Fruit fly (Drosophila melanogaster) whole organism, embryonic: ENCODE data around the gene DopEcR.

Source experiments
- Adf1 ChIP-seq: fragments of 200-800 bp; sonication (Bioruptor generic); IDR thresholded peaks from 2 replicates; pipeline ENCODE4 v1.3.6; 2022; ENCODE audit warnings: missing biosample characterization, missing genetic modification characterization
- CG1024 ChIP-seq: fragments of 200-800 bp; sonication (Bioruptor generic); IDR thresholded peaks from 2 replicates; pipeline ENCODE4 v1.3.6; 2022; ENCODE audit warnings: missing biosample characterization, missing genetic modification characterization
- CG10959 ChIP-seq: fragments of 200-800 bp; sonication (Bioruptor generic); IDR thresholded peaks from 2 replicates; pipeline ENCODE4 v1.3.6; 2022; ENCODE audit warnings: missing biosample characterization, missing genetic modification characterization
- CG11504 ChIP-seq: fragments of 200-800 bp; sonication (Bioruptor generic); optimal IDR thresholded peaks from 3 replicates; lab custom pipeline; 2019; ENCODE audit warnings: missing biosample characterization, mild to moderate bottlenecking, missing genetic modification characterization, moderate library complexity
- CG12219 ChIP-seq: fragments of 200-800 bp; sonication (Bioruptor generic); optimal IDR thresholded peaks from 3 replicates; lab custom pipeline; 2018; ENCODE audit warnings: missing biosample characterization, mild to moderate bottlenecking, missing genetic modification characterization
- CG12391 ChIP-seq: fragments of 200-800 bp; sonication (Bioruptor generic); optimal IDR thresholded peaks from 3 replicates; lab custom pipeline; 2018; ENCODE audit warnings: missing biosample characterization, mild to moderate bottlenecking, missing genetic modification characterization, moderate library complexity
- CG12659 ChIP-seq: fragments of 200-800 bp; sonication (Bioruptor generic); optimal IDR thresholded peaks from 3 replicates; lab custom pipeline; 2017; ENCODE audit warnings: mild to moderate bottlenecking, missing biosample characterization, missing genetic modification reagents, missing genetic modification characterization
- CG1647 ChIP-seq: fragments of 200-800 bp; sonication (Bioruptor generic); optimal IDR thresholded peaks from 3 replicates; lab custom pipeline; 2016; ENCODE audit warnings: missing biosample characterization, missing genetic modification characterization
- CG17186 ChIP-seq: fragments of 200-800 bp; sonication (Bioruptor generic); optimal IDR thresholded peaks from 3 replicates; lab custom pipeline; 2017; ENCODE audit warnings: missing biosample characterization, missing genetic modification reagents, missing genetic modification characterization
- CG17328 ChIP-seq: fragments of 200-800 bp; sonication (Bioruptor generic); IDR thresholded peaks from 2 replicates; pipeline ENCODE4 v1.3.6; 2022; ENCODE audit warnings: missing biosample characterization, missing genetic modification characterization
- CG17359 ChIP-seq: fragments of 200-800 bp; sonication (Bioruptor generic); optimal IDR thresholded peaks from 3 replicates; lab custom pipeline; 2018; ENCODE audit warnings: missing biosample characterization, mild to moderate bottlenecking, missing genetic modification characterization, moderate library complexity
- CG18476 ChIP-seq: fragments of 200-800 bp; sonication (Bioruptor generic); optimal IDR thresholded peaks from 2 replicates; lab custom pipeline; 2016; ENCODE audit warnings: missing biosample characterization, mild to moderate bottlenecking, missing genetic modification characterization
- CG18764 ChIP-seq: fragments of 200-800 bp; sonication (Bioruptor generic); optimal IDR thresholded peaks from 3 replicates; lab custom pipeline; 2016; ENCODE audit warnings: missing biosample characterization, missing genetic modification characterization
- CG2712 ChIP-seq: fragments of 200-800 bp; optimal IDR thresholded peaks from 3 replicates; lab custom pipeline; 2019; ENCODE audit warnings: missing biosample characterization, mild to moderate bottlenecking, missing genetic modification characterization, moderate library complexity
- CG34224 ChIP-seq: fragments of 200-800 bp; sonication (Bioruptor generic); IDR thresholded peaks from 3 replicates; pipeline ENCODE4 v1.3.6; 2022; ENCODE audit warnings: missing biosample characterization, missing genetic modification characterization; ENCODE audit not compliant: partially characterized antibody
- CG34422 ChIP-seq: fragments of 200-800 bp; sonication (Bioruptor generic); IDR thresholded peaks from 3 replicates; pipeline ENCODE4 v1.3.6; 2022; ENCODE audit warnings: missing biosample characterization, missing genetic modification characterization
- CG3847 ChIP-seq: fragments of 200-800 bp; sonication (Bioruptor generic); IDR thresholded peaks from 2 replicates; pipeline ENCODE4 v1.3.6; 2022; ENCODE audit warnings: missing biosample characterization, missing genetic modification characterization
- CG42726 ChIP-seq: fragments of 200-800 bp; sonication (Bioruptor generic); IDR thresholded peaks from 2 replicates; pipeline ENCODE4 v1.3.6; 2022; ENCODE audit warnings: missing biosample characterization, missing genetic modification characterization; ENCODE audit not compliant: partially characterized antibody
- CG4617 ChIP-seq: fragments of 200-800 bp; sonication (Bioruptor generic); optimal IDR thresholded peaks from 3 replicates; lab custom pipeline; 2016; ENCODE audit warnings: missing biosample characterization, missing genetic modification characterization, borderline replicate concordance
- CG5180 ChIP-seq: fragments of 200-800 bp; sonication (Bioruptor generic); optimal IDR thresholded peaks from 3 replicates; lab custom pipeline; 2017; ENCODE audit warnings: missing biosample characterization, missing genetic modification characterization, mild to moderate bottlenecking, moderate library complexity, missing genetic modification reagents
- CG7556 ChIP-seq: fragments of 200-800 bp; sonication (Bioruptor generic); optimal IDR thresholded peaks from 2 replicates; lab custom pipeline; 2017; ENCODE audit warnings: missing biosample characterization, mild to moderate bottlenecking, missing genetic modification characterization
- CG8089 ChIP-seq: fragments of 200-800 bp; sonication (Bioruptor generic); optimal IDR thresholded peaks from 3 replicates; lab custom pipeline; 2016; ENCODE audit warnings: missing biosample characterization, missing genetic modification characterization
- CG8290 ChIP-seq, 3 experiments: fragments of 200-800 bp; sonication (Bioruptor generic); optimal IDR thresholded peaks; 2 replicates each; lab custom pipeline; 2016 to 2019; ENCODE audit warnings: missing biosample characterization in 3 of 3, missing genetic modification characterization in 3 of 3, mild to moderate bottlenecking in 2 of 3, moderate library complexity in 1 of 3
- CG8478 ChIP-seq: fragments of >200 bp; optimal IDR thresholded peaks from 2 replicates; lab custom pipeline; 2018
- CG9215 ChIP-seq: fragments of 200-800 bp; sonication (Bioruptor generic); IDR thresholded peaks from 2 replicates; pipeline ENCODE4 v1.3.6; 2022; ENCODE audit warnings: missing biosample characterization, missing genetic modification characterization
- CoRest ChIP-seq: fragments of 200-800 bp; sonication (Bioruptor generic); optimal IDR thresholded peaks from 3 replicates; lab custom pipeline; 2018; ENCODE audit warnings: missing biosample characterization, mild to moderate bottlenecking, missing genetic modification characterization, moderate library complexity
- CrebB ChIP-seq: fragments of 200-800 bp; sonication (Bioruptor generic); optimal IDR thresholded peaks from 3 replicates; lab custom pipeline; 2018; ENCODE audit warnings: missing biosample characterization, mild to moderate bottlenecking, missing genetic modification characterization
- Fer3 ChIP-seq: fragments of 200-800 bp; sonication (Bioruptor generic); optimal IDR thresholded peaks from 2 replicates; lab custom pipeline; 2018; ENCODE audit warnings: missing biosample characterization, mild to moderate bottlenecking, missing genetic modification characterization, moderate library complexity
- Lpt ChIP-seq: fragments of >200 bp; optimal IDR thresholded peaks from 2 replicates; lab custom pipeline; 2018; ENCODE audit warnings: missing biosample characterization, missing genetic modification characterization
- MTF-1 ChIP-seq: fragments of 200-800 bp; sonication (Bioruptor generic); optimal IDR thresholded peaks from 2 replicates; lab custom pipeline; 2018; ENCODE audit warnings: missing biosample characterization, mild to moderate bottlenecking, missing genetic modification characterization, borderline replicate concordance
- Med ChIP-seq: fragments of 200-800 bp; sonication (Bioruptor generic); peaks from one replicate; lab custom pipeline; 2016; ENCODE audit warnings: missing biosample characterization, missing genetic modification characterization, mild to moderate bottlenecking, inconsistent platforms, moderate library complexity
- Mrtf ChIP-seq: fragments of 200-800 bp; sonication (Bioruptor generic); IDR thresholded peaks from 3 replicates; pipeline ENCODE4 v1.3.6; 2022; ENCODE audit warnings: missing biosample characterization, missing genetic modification characterization
- Opbp ChIP-seq: fragments of 200-800 bp; sonication (Bioruptor generic); IDR thresholded peaks from 3 replicates; pipeline ENCODE4 v1.3.6; 2022; ENCODE audit warnings: missing biosample characterization, missing genetic modification characterization; ENCODE audit not compliant: partially characterized antibody
- Rx ChIP-seq: fragments of 200-800 bp; sonication (Bioruptor generic); IDR thresholded peaks from 2 replicates; pipeline ENCODE4 v1.3.6; 2022; ENCODE audit warnings: missing biosample characterization, missing genetic modification characterization
- Sry-β ChIP-seq: fragments of 200-800 bp; sonication (Bioruptor generic); optimal IDR thresholded peaks from 2 replicates; lab custom pipeline; 2018; ENCODE audit warnings: missing biosample characterization, mild to moderate bottlenecking, missing genetic modification characterization, moderate library complexity
- Ssrp ChIP-seq: fragments of 200-800 bp; sonication (Bioruptor generic); optimal IDR thresholded peaks from 2 replicates; lab custom pipeline; 2018; ENCODE audit warnings: missing biosample characterization, mild to moderate bottlenecking, missing genetic modification characterization, moderate library complexity
- Stat92E ChIP-seq, 3 experiments: fragments of >200 bp in 2 of 3; fragments of 200-800 bp in 1 of 3; sonication (Bioruptor generic) in 1 of 3; optimal IDR thresholded peaks; 2 replicates each; lab custom pipeline; 2017 to 2019; ENCODE audit warnings: missing biosample characterization in 3 of 3, missing genetic modification characterization in 3 of 3, mild to moderate bottlenecking in 1 of 3, moderate library complexity in 1 of 3
- Taf1 ChIP-seq: fragments of 200-800 bp; sonication (Bioruptor generic); IDR thresholded peaks from 2 replicates; pipeline ENCODE4 v1.3.6; 2022; ENCODE audit warnings: missing biosample characterization, missing genetic modification characterization
- Usf ChIP-seq: fragments of 200-800 bp; sonication (Bioruptor generic); optimal IDR thresholded peaks from 2 replicates; lab custom pipeline; 2017; ENCODE audit warnings: missing genotype, missing biosample characterization, missing genetic modification characterization
- Xrp1 ChIP-seq: fragments of 200-800 bp; sonication (Bioruptor generic); IDR thresholded peaks from 2 replicates; pipeline ENCODE4 v1.3.6; 2022; ENCODE audit warnings: missing biosample characterization, missing genetic modification characterization
- amos ChIP-seq: fragments of 200-800 bp; sonication (Bioruptor generic); IDR thresholded peaks from 2 replicates; pipeline ENCODE4 v1.3.6; 2022; ENCODE audit warnings: missing biosample characterization, missing genetic modification characterization; ENCODE audit not compliant: partially characterized antibody
- caup ChIP-seq: fragments of 200-800 bp; sonication (Bioruptor generic); optimal IDR thresholded peaks from 3 replicates; lab custom pipeline; 2017; ENCODE audit warnings: missing biosample characterization, mild to moderate bottlenecking, missing genetic modification characterization, moderate library complexity; ENCODE audit not compliant: severe bottlenecking
- esg ChIP-seq: fragments of 200-800 bp; sonication (Bioruptor generic); conservative IDR thresholded peaks from 2 replicates; pipeline ENCODE4 v1.3.6; 2022; ENCODE audit warnings: missing biosample characterization, missing genetic modification characterization
- her ChIP-seq: fragments of 200-800 bp; sonication (Bioruptor generic); optimal IDR thresholded peaks from 2 replicates; lab custom pipeline; 2016; ENCODE audit warnings: missing biosample characterization, missing genetic modification characterization
- kay ChIP-seq: fragments of 200-800 bp; sonication (Bioruptor generic); optimal IDR thresholded peaks from 2 replicates; lab custom pipeline; 2016; ENCODE audit warnings: missing biosample characterization, missing genetic modification characterization
- oc ChIP-seq: fragments of 200-800 bp; sonication (Bioruptor generic); optimal IDR thresholded peaks from 2 replicates; lab custom pipeline; 2018; ENCODE audit warnings: missing biosample characterization, mild to moderate bottlenecking, missing genetic modification characterization, moderate library complexity
- pros ChIP-seq: fragments of 200-800 bp; sonication (Bioruptor generic); optimal IDR thresholded peaks from 3 replicates; lab custom pipeline; 2019; ENCODE audit warnings: missing biosample characterization, mild to moderate bottlenecking, missing genetic modification characterization, moderate library complexity
- rib ChIP-seq: fragments of 200-800 bp; sonication (Bioruptor generic); IDR thresholded peaks from 2 replicates; pipeline ENCODE4 v1.3.6; 2022; ENCODE audit warnings: missing biosample characterization, missing genetic modification characterization
- sim ChIP-seq: fragments of 200-800 bp; sonication (Bioruptor generic); IDR thresholded peaks from 2 replicates; pipeline ENCODE4 v1.3.6; 2022; ENCODE audit warnings: missing biosample characterization, missing genetic modification characterization
- vnd ChIP-seq: fragments of 200-800 bp; sonication (Bioruptor generic); IDR thresholded peaks from 3 replicates; pipeline ENCODE4 v1.3.6; 2022; ENCODE audit warnings: missing biosample characterization, missing genetic modification characterization; ENCODE audit not compliant: partially characterized antibody

DopEcR gene

DNA sequence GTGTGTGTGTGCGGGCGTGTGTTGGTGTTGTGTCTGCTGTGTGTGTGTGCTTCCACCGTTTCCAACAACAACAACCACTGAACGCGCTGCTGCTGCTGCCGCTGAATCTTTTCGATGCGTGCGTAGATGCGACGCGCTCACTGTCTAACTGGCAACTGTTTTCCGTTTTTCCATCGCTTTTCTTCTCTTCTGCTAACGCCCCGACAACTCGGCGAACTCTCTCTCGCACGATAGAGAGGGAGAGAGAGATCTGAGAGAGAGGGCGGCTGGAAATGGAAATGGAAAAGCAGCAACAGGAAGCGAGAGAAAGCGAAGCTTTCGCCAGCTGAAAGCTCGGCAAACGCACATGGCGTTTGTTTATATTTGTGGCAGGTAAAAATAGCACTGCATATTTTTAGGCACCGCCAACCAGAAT lies at the start of gene DopEcR (continued):
- no peak for TF ChIP-seq Rx
- TF ChIP-seq CG12219 (GFP tag; lab: Kevin White, UChicago), result peak; percentile 24
- TF ChIP-seq Opbp (GFP tag; lab: Robert Waterston, UW), result peak; percentile 43; the same call in 1 of the 3 replicates
- no peak for TF ChIP-seq CG4617
- TF ChIP-seq sim (GFP tag; lab: Robert Waterston, UW), result no peak
- TF ChIP-seq Med (GFP tag; lab: Kevin White, UChicago), result peak; percentile 58
- TF ChIP-seq CG42726 (GFP tag; lab: Robert Waterston, UW), result no peak
- no peak; the same call in 2 of the 3 replicates for TF ChIP-seq CG34422 (GFP tag; lab: Robert Waterston, UW)
- no peak for TF ChIP-seq amos (GFP tag; lab: Robert Waterston, UW)
- TF ChIP-seq CG34224 (GFP tag; lab: Robert Waterston, UW), result no peak
- TF ChIP-seq CG8089 (GFP tag; lab: Kevin White, UChicago), result no peak
- TF ChIP-seq Xrp1, result no peak
- no peak for TF ChIP-seq pros (GFP tag; lab: Kevin White, UChicago)
- TF ChIP-seq CG5180 (GFP tag; lab: Kevin White, UChicago), result peak; percentile 48
- TF ChIP-seq Stat92E (GFP tag; optimal IDR thresholded peaks at IDR 0.05; lab: Kevin White, UChicago), result peak in 1 of 3 experiments; percentile 49
- peak; percentile 52; the same call in 1 of the 2 replicates for TF ChIP-seq Adf1 (GFP tag; lab: Robert Waterston, UW)
- no peak for TF ChIP-seq CG3847
- no peak for TF ChIP-seq CG8478 (lab: Kevin White, UChicago)
- no peak for TF ChIP-seq CG7556 (GFP tag; lab: Kevin White, UChicago)
- no peak for TF ChIP-seq CG17186
- no peak for TF ChIP-seq Ssrp (tag; lab: Kevin White, UChicago)
- TF ChIP-seq MTF-1 (GFP tag; lab: Kevin White, UChicago), result peak; percentile 51
- no peak for TF ChIP-seq caup (GFP tag; lab: Kevin White, UChicago)
- TF ChIP-seq CoRest (tag; lab: Kevin White, UChicago), result no peak
- no peak for TF ChIP-seq vnd (GFP tag; lab: Robert Waterston, UW)
- peak; percentile 33 for TF ChIP-seq CG11504 (tag; lab: Kevin White, UChicago)
- no peak for TF ChIP-seq Lpt (GFP tag; lab: Kevin White, UChicago)
- TF ChIP-seq CrebB (tag; lab: Kevin White, UChicago), result no peak
- TF ChIP-seq CG17328 (GFP tag; lab: Robert Waterston, UW), result no peak
- TF ChIP-seq kay (GFP tag; lab: Kevin White, UChicago), result no peak
- no peak for TF ChIP-seq CG1024
- peak; percentile 11 for TF ChIP-seq her
- no peak for TF ChIP-seq CG18764 (GFP tag; lab: Kevin White, UChicago)
- no peak for TF ChIP-seq oc
- TF ChIP-seq CG10959 (GFP tag; lab: Robert Waterston, UW), result no peak
- TF ChIP-seq Usf (GFP tag; lab: Kevin White, UChicago), result no peak
- TF ChIP-seq CG9215 (GFP tag; lab: Robert Waterston, UW), result no peak
- no peak for TF ChIP-seq esg (GFP tag; lab: Robert Waterston, UW)
- no peak for TF ChIP-seq Fer3 (tag; lab: Kevin White, UChicago)
- TF ChIP-seq CG2712, result no peak
- TF ChIP-seq CG12659 (GFP tag; lab: Kevin White, UChicago), result no peak
- TF ChIP-seq Mrtf, result no peak
- TF ChIP-seq CG1647, result no peak
- TF ChIP-seq rib (GFP tag; lab: Robert Waterston, UW), result no peak
- no peak for TF ChIP-seq CG12391
- no peak for TF ChIP-seq Sry-β (GFP tag; lab: Kevin White, UChicago)
- TF ChIP-seq CG8290 (GFP tag; optimal IDR thresholded peaks at IDR 0.05; lab: Kevin White, UChicago), result no peak
- TF ChIP-seq CG8290 (tag; optimal IDR thresholded peaks at IDR 0.05; lab: Kevin White, UChicago), result peak in 1 of 2 experiments; percentile 22
- no peak for TF ChIP-seq CG18476 (GFP tag; lab: Kevin White, UChicago)
- no peak for TF ChIP-seq Taf1 (GFP tag; lab: Robert Waterston, UW)
- peak; percentile 53 for TF ChIP-seq CG17359
